Fruit fly (Drosophila melanogaster): Measurements from ENCODE around the gene Mob3.

Mob3 gene

DNA sequence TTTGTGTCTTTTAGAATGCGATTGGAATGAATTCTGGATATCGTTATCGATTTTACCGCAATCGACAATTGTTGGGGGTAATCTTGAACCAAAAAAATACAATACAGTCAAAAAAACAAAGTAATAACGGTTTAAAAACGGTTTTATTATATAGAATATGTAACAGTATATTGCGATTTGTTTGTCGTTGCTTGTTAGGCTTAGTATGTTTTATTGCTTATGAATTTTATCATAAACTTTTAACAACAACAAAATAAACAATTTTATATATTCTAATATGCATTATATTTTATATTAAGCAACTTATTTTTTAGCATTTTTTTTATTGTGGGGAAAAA lies 34.6 kb downstream of the Mob3 start, which contains the start of gene CYLD (continued):
- peak; percentile 13 for TF ChIP-seq Sox15 (GFP tag; optimal IDR thresholded peaks at IDR 0.05)

DNA sequence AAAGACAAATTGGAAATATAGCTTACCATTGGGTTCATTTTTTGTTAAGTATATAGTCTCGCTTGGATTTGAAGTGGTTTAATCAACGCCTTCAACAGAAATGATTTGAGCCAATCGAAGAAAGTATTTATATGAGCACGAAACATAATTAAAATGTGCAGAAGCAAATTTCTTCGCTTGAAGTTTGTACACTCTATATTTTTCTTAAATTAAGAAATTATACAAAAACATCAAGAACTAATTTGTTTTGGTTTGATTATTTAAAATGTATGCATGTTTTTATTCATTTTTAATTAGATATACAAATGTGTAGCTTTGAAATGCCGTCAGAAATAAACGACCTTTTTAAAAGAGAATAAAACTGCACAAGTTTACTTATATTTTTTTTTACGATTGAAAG lies 36.8 kb downstream of the Mob3 start, which contains the start of gene CG13138:
Gene CG13138, minus strand, starts transcription at position 101 of the 400 bp plus-strand sequence.
- TF ChIP-seq Eip78C (GFP tag) (peak; percentile 42), dsx (GFP tag; optimal IDR thresholded peaks at IDR 0.05; ENCODE audit: poor library complexity, severe bottlenecking) (no peak)

DNA sequence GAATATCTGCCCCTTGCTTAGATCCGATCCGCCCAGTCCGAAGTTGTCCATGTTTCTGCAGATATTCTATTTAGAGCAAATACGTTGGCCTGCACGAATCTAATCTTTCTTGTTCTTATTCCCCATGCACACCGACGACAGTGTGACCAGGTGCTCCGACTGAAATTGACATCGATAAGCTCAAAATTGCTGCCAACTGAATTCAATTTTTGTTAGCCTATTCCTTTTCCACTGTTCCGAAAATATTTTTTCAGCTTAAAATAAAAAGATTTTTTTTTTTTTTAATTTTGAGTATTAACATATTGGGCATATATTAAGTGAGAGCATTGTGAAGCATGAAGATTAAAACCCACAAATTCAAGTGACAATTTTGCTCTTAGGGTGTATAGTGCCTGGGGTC lies 38.6 kb downstream of the Mob3 start, which contains the start of gene nmd:
Gene nmd, minus strand, starts transcription at position 162 of the 400 bp plus-strand sequence.
- TF ChIP-seq Sox14 (GFP tag; optimal IDR thresholded peaks at IDR 0.05), result peak; percentile 34
- TF ChIP-seq CG31627 (GFP tag; optimal IDR thresholded peaks at IDR 0.05), result peak; percentile 2
- peak; percentile 30 for TF ChIP-seq esn (GFP tag; optimal IDR thresholded peaks at IDR 0.05)
- no peak for TF ChIP-seq CG3919 (GFP tag; optimal IDR thresholded peaks at IDR 0.05)
- peak; percentile 45 for TF ChIP-seq Eip78C (GFP tag)

- peak; percentile 39 for TF ChIP-seq Eip78C (GFP tag)
- TF ChIP-seq CG6163 (GFP tag; IDR thresholded peaks at IDR 0.05), result no peak
Observed at dm6 chr2L:10305538-10306147, 40.5 kb downstream of the Mob3 start.

- TF ChIP-seq CG6276 (GFP tag; optimal IDR thresholded peaks at IDR 0.05), result no peak
- peak; percentile 89 for TF ChIP-seq Eip93F (GFP tag; optimal IDR thresholded peaks at IDR 0.05)
- peak; percentile 77 for TF ChIP-seq Ets96B (tag; optimal IDR thresholded peaks at IDR 0.05)
- TF ChIP-seq dac (GFP tag; optimal IDR thresholded peaks at IDR 0.05), result peak; percentile 59
- TF ChIP-seq Lpt (GFP tag; optimal IDR thresholded peaks at IDR 0.05), result peak; percentile 59
- peak; percentile 74 for TF ChIP-seq acj6 (GFP tag; optimal IDR thresholded peaks at IDR 0.05)
- no peak for TF ChIP-seq CG16779 (tag; optimal IDR thresholded peaks at IDR 0.05)
- TF ChIP-seq CG11762 (GFP tag; optimal IDR thresholded peaks at IDR 0.05; ENCODE audit: insufficient read depth), result peak; percentile 36
- TF ChIP-seq CG3919 (GFP tag; optimal IDR thresholded peaks at IDR 0.05), result no peak
- TF ChIP-seq Sox14 (GFP tag; optimal IDR thresholded peaks at IDR 0.05), result peak; percentile 62
- peak; percentile 63 for TF ChIP-seq Gug (GFP tag; IDR thresholded peaks at IDR 0.05)
- peak; percentile 46 for TF ChIP-seq CG6854 (GFP tag; optimal IDR thresholded peaks at IDR 0.05)
- no peak for TF ChIP-seq fd85E (GFP tag; optimal IDR thresholded peaks at IDR 0.05)
- peak; percentile 58 for TF ChIP-seq Eip75B (GFP tag; optimal IDR thresholded peaks at IDR 0.05)
- no peak for TF ChIP-seq svp (GFP tag)
- peak; percentile 76 for TF ChIP-seq Met (GFP tag; optimal IDR thresholded peaks at IDR 0.05)
- peak; percentile 74 for TF ChIP-seq CG6792 (GFP tag; optimal IDR thresholded peaks at IDR 0.05)
- TF ChIP-seq CG15336 (GFP tag; IDR thresholded peaks at IDR 0.05), result peak; percentile 87
- peak; percentile 16 for TF ChIP-seq Sox15 (GFP tag; optimal IDR thresholded peaks at IDR 0.05)
- TF ChIP-seq spab (GFP tag; optimal IDR thresholded peaks at IDR 0.05), result no peak
- TF ChIP-seq Ets21C (GFP tag; optimal IDR thresholded peaks at IDR 0.05), result peak; percentile 22
- no peak for TF ChIP-seq fkh (GFP tag; optimal IDR thresholded peaks at IDR 0.05)
- peak; percentile 26 for TF ChIP-seq CG9139 (GFP tag; optimal IDR thresholded peaks at IDR 0.05)
- peak; percentile 51 for TF ChIP-seq CG31627 (GFP tag; optimal IDR thresholded peaks at IDR 0.05)
- peak; percentile 94 for TF ChIP-seq dsx (GFP tag; optimal IDR thresholded peaks at IDR 0.05; ENCODE audit: poor library complexity, severe bottlenecking)
- TF ChIP-seq CG10669 (GFP tag; optimal IDR thresholded peaks at IDR 0.05), result no peak
- TF ChIP-seq Hr39 (GFP tag; optimal IDR thresholded peaks at IDR 0.05), result no peak
- TF ChIP-seq lz (GFP tag; optimal IDR thresholded peaks at IDR 0.05), result peak; percentile 61
- peak; percentile 70 for TF ChIP-seq CG34406 (GFP tag; optimal IDR thresholded peaks at IDR 0.05)
- no peak for TF ChIP-seq CG4318 (GFP tag; optimal IDR thresholded peaks at IDR 0.05)
- TF ChIP-seq Smox (GFP tag; optimal IDR thresholded peaks at IDR 0.05), result no peak
- TF ChIP-seq CG8632 (GFP tag; optimal IDR thresholded peaks at IDR 0.05), result no peak
- TF ChIP-seq Hr38 (GFP tag; optimal IDR thresholded peaks at IDR 0.05), result no peak
- no peak for TF ChIP-seq net (GFP tag; optimal IDR thresholded peaks at IDR 0.05)
- TF ChIP-seq Blimp-1 (GFP tag; optimal IDR thresholded peaks at IDR 0.05), result peak; percentile 56
- TF ChIP-seq CG8119 (GFP tag; IDR thresholded peaks at IDR 0.05), result peak; percentile 74; the same call in 2 of the 3 replicates
- no peak for TF ChIP-seq pdm3 (GFP tag; optimal IDR thresholded peaks at IDR 0.05)
- TF ChIP-seq CG8319 (GFP tag; optimal IDR thresholded peaks at IDR 0.05), result no peak
Observed at dm6 chr2L:10306518-10307260, 41.6 kb downstream of the Mob3 start, which contains the start of the genes CG5390 and CG4968. Gene CG5390 (minus strand): TSS chr2L:10306594. Gene CG4968 (plus strand): TSS chr2L:10306922.
